Worm (Caenorhabditis elegans): ENCODE results near the gene C56C10.6.

C56C10.6 gene

DNA sequence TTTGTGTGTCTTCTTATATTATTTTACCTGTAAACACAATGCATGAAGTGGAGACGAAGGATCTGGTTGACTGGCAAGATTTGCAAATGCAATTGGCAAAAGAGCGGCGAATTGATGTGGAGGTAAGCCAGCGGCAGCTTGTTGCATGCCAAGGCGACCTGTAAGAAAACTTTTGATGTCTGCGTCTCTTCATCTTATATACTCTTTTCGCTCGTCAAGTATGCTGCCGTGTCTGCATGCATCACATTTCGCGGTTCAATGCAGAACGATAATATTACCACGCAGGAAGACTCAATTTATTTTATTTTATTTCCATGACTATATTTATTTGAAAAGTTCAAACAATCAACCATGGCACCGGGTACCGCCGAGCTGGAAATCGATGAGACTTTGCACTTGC, 19.8 kb upstream of the C56C10.6 start, which contains the start of gene vps-33.2 (continued):
- TF ChIP-seq sup-37 (GFP tag; optimal IDR thresholded peaks at IDR 0.05), result no peak
- no peak for TF ChIP-seq sptf-1 (tag; optimal IDR thresholded peaks at IDR 0.05)
- no peak for TF ChIP-seq ces-1 (GFP tag; optimal IDR thresholded peaks at IDR 0.05)
- TF ChIP-seq C34B4.2 (tag; optimal IDR thresholded peaks at IDR 0.05), result no peak
- no peak for TF ChIP-seq elt-2 (tag; optimal IDR thresholded peaks at IDR 0.05)
- TF ChIP-seq pag-3 (tag; optimal IDR thresholded peaks at IDR 0.05; ENCODE audit: borderline replicate concordance, insufficient read depth), result peak; percentile 25
- TF ChIP-seq zip-4 (GFP tag; optimal IDR thresholded peaks at IDR 0.05), result no peak
- TF ChIP-seq tlp-1 (tag; optimal IDR thresholded peaks at IDR 0.05), result no peak
- TF ChIP-seq xbp-1 (tag; optimal IDR thresholded peaks at IDR 0.05), result peak; percentile 33
- no peak for TF ChIP-seq pqm-1 (tag; optimal IDR thresholded peaks at IDR 0.05)
- peak; percentile 60 for TF ChIP-seq snu-23 (GFP tag; optimal IDR thresholded peaks at IDR 0.05)
- no peak for TF ChIP-seq ceh-88 (GFP tag; IDR thresholded peaks at IDR 0.05)
- no peak for TF ChIP-seq fkh-10 (GFP tag; optimal IDR thresholded peaks at IDR 0.05)
- TF ChIP-seq mab-9 (GFP tag; IDR thresholded peaks at IDR 0.05), result no peak
- no peak for TF ChIP-seq lir-3 (tag; optimal IDR thresholded peaks at IDR 0.05; ENCODE audit: poor library complexity)
- peak; percentile 27 for TF ChIP-seq unc-130 (tag; optimal IDR thresholded peaks at IDR 0.05)
- no peak for TF ChIP-seq lin-39 (tag; optimal IDR thresholded peaks at IDR 0.05)
- TF ChIP-seq lin-15B (tag; optimal IDR thresholded peaks at IDR 0.05), result no peak
- TF ChIP-seq nhr-85 (tag), result peak; percentile 57
- TF ChIP-seq C16A3.4 (tag; optimal IDR thresholded peaks at IDR 0.05), result no peak
- TF ChIP-seq F16B12.6 (tag; optimal IDR thresholded peaks at IDR 0.05), result peak; percentile 95
- TF ChIP-seq nhr-77 (tag; optimal IDR thresholded peaks at IDR 0.05), result no peak
- no peak for TF ChIP-seq ztf-11 (tag; optimal IDR thresholded peaks at IDR 0.05)
- TF ChIP-seq hlh-17 (GFP tag; optimal IDR thresholded peaks at IDR 0.05; ENCODE audit: borderline replicate concordance), result no peak
- TF ChIP-seq alr-1 (tag; optimal IDR thresholded peaks at IDR 0.05; ENCODE audit: borderline replicate concordance), result no peak
- peak; percentile 68 for TF ChIP-seq nhr-71 (tag; optimal IDR thresholded peaks at IDR 0.05)
- peak; percentile 57 for TF ChIP-seq nhr-20 (tag; optimal IDR thresholded peaks at IDR 0.05)
- peak; percentile 42 to 71 for TF ChIP-seq lin-35 (GFP tag; optimal IDR thresholded peaks at IDR 0.05)
- TF ChIP-seq efl-1 (optimal IDR thresholded peaks at IDR 0.05), result peak; percentile 61 to 71
- peak; percentile 60 to 95 for TF ChIP-seq efl-1 (GFP tag; optimal IDR thresholded peaks at IDR 0.05 in 1 of 2)
- TF ChIP-seq fkh-8 (tag; optimal IDR thresholded peaks at IDR 0.05), result no peak
- no peak for TF ChIP-seq hlh-4 (tag; optimal IDR thresholded peaks at IDR 0.05)
- peak; percentile 23 to 62 (median 60) for TF ChIP-seq dpl-1 (GFP tag; optimal IDR thresholded peaks at IDR 0.05)
- peak; percentile 35 for TF ChIP-seq lin-14 (GFP tag; optimal IDR thresholded peaks at IDR 0.05)

DNA sequence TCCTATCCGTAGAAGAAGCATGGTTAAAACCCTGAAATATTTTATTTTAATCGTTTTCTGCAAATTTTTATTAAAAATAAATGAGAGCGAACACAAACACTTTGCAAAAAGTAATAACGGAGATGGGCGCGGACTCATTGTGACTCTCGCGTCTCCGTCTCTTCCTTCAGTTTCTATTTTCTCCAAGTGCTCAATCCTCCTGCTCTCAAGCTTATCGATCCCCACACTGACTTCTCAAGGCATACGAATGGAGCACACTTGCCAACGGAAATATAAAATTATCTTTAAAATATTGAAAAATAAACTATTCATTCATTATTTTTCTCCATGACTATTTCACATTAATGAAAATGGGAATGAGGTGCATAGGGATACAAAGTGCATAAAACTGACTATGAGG, 16.9 kb upstream of the C56C10.6 start, which contains the start of gene dnj-8:
TSS of gene dnj-8 (minus strand) at position 31 of the 400 bp plus-strand sequence.
- peak in 1 of 3 experiments; percentile 11 for TF ChIP-seq ceh-82 (tag; optimal IDR thresholded peaks at IDR 0.05)
- peak; percentile 4 for TF ChIP-seq F16B12.6 (tag; optimal IDR thresholded peaks at IDR 0.05)
- TF ChIP-seq fkh-8 (tag; optimal IDR thresholded peaks at IDR 0.05), result peak; percentile 1
- TF ChIP-seq aha-1 (tag; optimal IDR thresholded peaks at IDR 0.05), result no peak
- peak in 1 of 3 experiments; percentile 21 for TF ChIP-seq dpl-1 (GFP tag; optimal IDR thresholded peaks at IDR 0.05)
- TF ChIP-seq efl-1 (optimal IDR thresholded peaks at IDR 0.05), result peak; percentile 2 to 10
- TF ChIP-seq efl-1 (GFP tag; optimal IDR thresholded peaks at IDR 0.05 in 1 of 2), result peak in 1 of 2 experiments; percentile 12
- TF ChIP-seq irx-1 (tag; optimal IDR thresholded peaks at IDR 0.05), result no peak
- peak in 1 of 2 experiments; percentile 15 for TF ChIP-seq lsy-2 (tag; optimal IDR thresholded peaks at IDR 0.05)
- no peak for TF ChIP-seq C16A3.4 (tag; optimal IDR thresholded peaks at IDR 0.05)
- TF ChIP-seq lin-14 (GFP tag; optimal IDR thresholded peaks at IDR 0.05), result peak; percentile 60
- peak; percentile 2 for TF ChIP-seq lin-15B (tag; optimal IDR thresholded peaks at IDR 0.05)

DNA sequence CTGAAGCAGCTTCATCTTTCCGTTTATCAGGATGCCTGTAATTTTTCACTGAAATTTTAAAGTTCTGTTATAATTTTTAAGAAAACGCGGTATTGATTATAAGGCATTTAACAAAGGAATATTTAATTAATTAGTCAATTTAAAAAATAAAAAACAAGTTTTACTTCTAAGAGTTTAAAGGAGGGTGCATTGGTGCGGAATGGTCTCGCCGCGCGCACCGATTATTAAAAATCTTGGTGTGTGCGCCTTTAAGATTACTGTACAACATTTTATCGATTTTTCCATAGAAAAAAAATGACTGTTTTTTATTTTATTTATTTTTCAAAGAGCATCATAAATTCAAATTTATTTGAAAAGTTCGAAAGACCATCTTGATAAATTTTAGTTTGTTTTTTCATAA, 16.4 kb upstream of the C56C10.6 start:
- no peak for TF ChIP-seq unc-130 (tag; optimal IDR thresholded peaks at IDR 0.05)
- no peak for TF ChIP-seq sox-4 (tag; optimal IDR thresholded peaks at IDR 0.05)
- TF ChIP-seq mef-2 (tag; optimal IDR thresholded peaks at IDR 0.05), result no peak
- TF ChIP-seq fkh-4 (tag; optimal IDR thresholded peaks at IDR 0.05; ENCODE audit: borderline replicate concordance), result no peak
- TF ChIP-seq nhr-11 (tag; optimal IDR thresholded peaks at IDR 0.05), result no peak
- TF ChIP-seq sptf-1 (tag; optimal IDR thresholded peaks at IDR 0.05), result no peak
- TF ChIP-seq grh-1 (GFP tag; IDR thresholded peaks at IDR 0.05), result no peak
- TF ChIP-seq elt-2 (tag; optimal IDR thresholded peaks at IDR 0.05), result no peak
- TF ChIP-seq nhr-90 (tag; optimal IDR thresholded peaks at IDR 0.05; ENCODE audit: poor library complexity), result no peak
- no peak for TF ChIP-seq fos-1 (tag; optimal IDR thresholded peaks at IDR 0.05)
- TF ChIP-seq tlp-1 (tag; optimal IDR thresholded peaks at IDR 0.05), result no peak
- no peak for TF ChIP-seq unc-62 (GFP tag; optimal IDR thresholded peaks at IDR 0.05)
- TF ChIP-seq lir-3 (tag; optimal IDR thresholded peaks at IDR 0.05; ENCODE audit: poor library complexity), result no peak
- TF ChIP-seq sup-37 (GFP tag; optimal IDR thresholded peaks at IDR 0.05), result no peak
